Fruit fly (Drosophila melanogaster) whole organism, embryonic: ENCODE data around the gene CG9171.

Source experiments
- Atf6 ChIP-seq: fragments of 200-800 bp; sonication (Bioruptor generic); IDR thresholded peaks from 2 replicates; pipeline ENCODE4 v1.3.6; 2022; ENCODE audit warnings: missing biosample characterization, missing genetic modification characterization
- B-H1 ChIP-seq: fragments of 200-800 bp; sonication (Bioruptor generic); IDR thresholded peaks from 3 replicates; pipeline ENCODE4 v1.3.6; 2022; ENCODE audit warnings: missing biosample characterization, missing genetic modification characterization
- B-H2 ChIP-seq: fragments of 200-800 bp; sonication (Bioruptor generic); optimal IDR thresholded peaks from 2 replicates; lab custom pipeline; 2018; ENCODE audit warnings: missing biosample characterization, mild to moderate bottlenecking, missing genetic modification characterization
- Bdp1 ChIP-seq: fragments of 200-800 bp; sonication (Bioruptor generic); optimal IDR thresholded peaks from 3 replicates; lab custom pipeline; 2016; ENCODE audit warnings: missing biosample characterization, missing genetic modification characterization
- Bteb2 ChIP-seq: fragments of 200-800 bp; sonication (Bioruptor generic); optimal IDR thresholded peaks from 2 replicates; lab custom pipeline; 2016; ENCODE audit warnings: missing biosample characterization, missing genetic modification characterization
- CG10366 ChIP-seq: fragments of 200-800 bp; sonication (Bioruptor generic); IDR thresholded peaks from 2 replicates; pipeline ENCODE4 v1.3.6; 2022; ENCODE audit warnings: missing biosample characterization, missing genetic modification characterization
- CG10565 ChIP-seq: fragments of 200-800 bp; sonication (Bioruptor generic); optimal IDR thresholded peaks from 3 replicates; lab custom pipeline; 2016; ENCODE audit warnings: missing biosample characterization, mild to moderate bottlenecking, missing genetic modification characterization
- CG11093 ChIP-seq: fragments of 200-800 bp; sonication (Bioruptor generic); IDR thresholded peaks from 3 replicates; pipeline ENCODE4 v1.3.6; 2022; ENCODE audit warnings: missing biosample characterization, missing genetic modification characterization
- CG12659 ChIP-seq: fragments of 200-800 bp; sonication (Bioruptor generic); optimal IDR thresholded peaks from 3 replicates; lab custom pipeline; 2017; ENCODE audit warnings: mild to moderate bottlenecking, missing biosample characterization, missing genetic modification reagents, missing genetic modification characterization
- CG14014 ChIP-seq: fragments of 200-800 bp; sonication (Bioruptor generic); IDR thresholded peaks from 2 replicates; pipeline ENCODE4 v1.3.6; 2022; ENCODE audit warnings: missing biosample characterization, missing genetic modification characterization
- CG14710 ChIP-seq: fragments of 200-800 bp; sonication (Bioruptor generic); optimal IDR thresholded peaks from 3 replicates; lab custom pipeline; 2019; ENCODE audit warnings: missing biosample characterization, mild to moderate bottlenecking, missing genetic modification characterization, moderate library complexity
- CG1603 ChIP-seq: fragments of 200-800 bp; sonication (Bioruptor generic); optimal IDR thresholded peaks from 2 replicates; lab custom pipeline; 2019; ENCODE audit warnings: missing biosample characterization, mild to moderate bottlenecking, missing genetic modification characterization, moderate library complexity
- CG2678 ChIP-seq: fragments of 200-800 bp; sonication (Bioruptor generic); optimal IDR thresholded peaks from 3 replicates; lab custom pipeline; 2019; ENCODE audit warnings: missing biosample characterization, mild to moderate bottlenecking, missing genetic modification characterization, moderate library complexity
- CG31224 ChIP-seq: fragments of 200-800 bp; sonication (Bioruptor generic); IDR thresholded peaks from 2 replicates; pipeline ENCODE4 v1.3.6; 2022; ENCODE audit warnings: missing biosample characterization, missing genetic modification characterization
- CG32532 ChIP-seq: fragments of 200-800 bp; sonication (Bioruptor generic); IDR thresholded peaks from 2 replicates; pipeline ENCODE4 v1.3.6; 2022; ENCODE audit warnings: missing biosample characterization, missing genetic modification characterization
- CG3407 ChIP-seq: fragments of 200-800 bp; sonication (Bioruptor generic); optimal IDR thresholded peaks from 2 replicates; lab custom pipeline; 2018; ENCODE audit warnings: missing biosample characterization, mild to moderate bottlenecking, missing genetic modification characterization
- CG6654 ChIP-seq: fragments of 200-800 bp; sonication (Bioruptor generic); optimal IDR thresholded peaks from 2 replicates; lab custom pipeline; 2017; ENCODE audit warnings: missing biosample characterization, mild to moderate bottlenecking, missing genetic modification characterization
- CG6765 ChIP-seq: fragments of 200-800 bp; sonication (Bioruptor generic); optimal IDR thresholded peaks from 3 replicates; lab custom pipeline; 2017; ENCODE audit warnings: missing biosample characterization, mild to moderate bottlenecking, missing genetic modification characterization
- CG7745 ChIP-seq: fragments of 200-800 bp; sonication (Bioruptor generic); optimal IDR thresholded peaks from 2 replicates; lab custom pipeline; 2018; ENCODE audit warnings: missing biosample characterization, mild to moderate bottlenecking, missing genetic modification characterization, moderate library complexity
- CG7987 ChIP-seq: fragments of 200-800 bp; sonication (Bioruptor generic); optimal IDR thresholded peaks from 2 replicates; lab custom pipeline; 2018; ENCODE audit warnings: missing biosample characterization, mild to moderate bottlenecking, missing genetic modification characterization, moderate library complexity
- CG9727 ChIP-seq: fragments of 200-800 bp; sonication (Bioruptor generic); optimal IDR thresholded peaks from 3 replicates; lab custom pipeline; 2017; ENCODE audit warnings: missing biosample characterization, mild to moderate bottlenecking, missing genetic modification characterization
- CG9797 ChIP-seq: fragments of 200-800 bp; sonication (Bioruptor generic); optimal IDR thresholded peaks from 3 replicates; lab custom pipeline; 2018; ENCODE audit warnings: missing biosample characterization, mild to moderate bottlenecking, missing genetic modification characterization
- D19A ChIP-seq: fragments of 200-800 bp; optimal IDR thresholded peaks from 3 replicates; lab custom pipeline; 2019; ENCODE audit warnings: missing biosample characterization, mild to moderate bottlenecking, missing genetic modification characterization, moderate library complexity
- Dbx ChIP-seq: fragments of 200-800 bp; sonication (Bioruptor generic); IDR thresholded peaks from 3 replicates; pipeline ENCODE4 v1.3.6; 2022; ENCODE audit warnings: missing biosample characterization, missing genetic modification characterization
- Hand ChIP-seq: fragments of 200-800 bp; sonication (Bioruptor generic); optimal IDR thresholded peaks from 2 replicates; lab custom pipeline; 2017; ENCODE audit warnings: mild to moderate bottlenecking, missing biosample characterization, missing genetic modification reagents, missing genetic modification characterization
- Hsf ChIP-seq: fragments of 200-800 bp; sonication (Bioruptor generic); optimal IDR thresholded peaks from 3 replicates; lab custom pipeline; 2016; ENCODE audit warnings: missing biosample characterization, missing genetic modification characterization
- Mad ChIP-seq: fragments of 200-800 bp; sonication (Bioruptor generic); optimal IDR thresholded peaks from 2 replicates; lab custom pipeline; 2016; ENCODE audit warnings: missing biosample characterization, missing genetic modification characterization
- NfI ChIP-seq: fragments of 200-800 bp; sonication (Bioruptor generic); optimal IDR thresholded peaks from 3 replicates; lab custom pipeline; 2018; ENCODE audit warnings: missing biosample characterization, mild to moderate bottlenecking, missing genetic modification characterization, moderate library complexity
- Pdp1 ChIP-seq, 2 experiments: fragments of 200-800 bp; sonication (Bioruptor generic); optimal IDR thresholded peaks; 3 replicates each; lab custom pipeline; 2016; ENCODE audit warnings: missing biosample characterization in 2 of 2, missing genetic modification characterization in 2 of 2, mild to moderate bottlenecking in 1 of 2, moderate library complexity in 1 of 2
- ash1 ChIP-seq: fragments of 200-800 bp; sonication (Bioruptor generic); optimal IDR thresholded peaks from 2 replicates; lab custom pipeline; 2018; ENCODE audit warnings: missing biosample characterization, mild to moderate bottlenecking, missing genetic modification characterization
- caup ChIP-seq: fragments of 200-800 bp; sonication (Bioruptor generic); optimal IDR thresholded peaks from 3 replicates; lab custom pipeline; 2017; ENCODE audit warnings: missing biosample characterization, mild to moderate bottlenecking, missing genetic modification characterization, moderate library complexity; ENCODE audit not compliant: severe bottlenecking
- dm ChIP-seq: fragments of 200-800 bp; sonication (Bioruptor generic); optimal IDR thresholded peaks from 3 replicates; lab custom pipeline; 2016; ENCODE audit warnings: missing biosample characterization, missing genetic modification characterization
- dysf ChIP-seq: fragments of 200-800 bp; sonication (Bioruptor generic); IDR thresholded peaks from 3 replicates; pipeline ENCODE4 v1.3.6; 2022; ENCODE audit warnings: missing biosample characterization, missing genetic modification characterization
- eve ChIP-seq, 2 experiments: fragments of >200 bp; optimal IDR thresholded peaks; 2 replicates each; lab custom pipeline; 2017; ENCODE audit warnings: missing biosample characterization in 2 of 2, missing genetic modification characterization in 2 of 2
- fd102C ChIP-seq: fragments of 200-800 bp; sonication (Bioruptor generic); optimal IDR thresholded peaks from 2 replicates; lab custom pipeline; 2018; ENCODE audit warnings: missing biosample characterization, mild to moderate bottlenecking, missing genetic modification characterization, moderate library complexity
- fd64A ChIP-seq: fragments of 200-800 bp; sonication (Bioruptor generic); optimal IDR thresholded peaks from 3 replicates; lab custom pipeline; 2018; ENCODE audit warnings: missing biosample characterization, mild to moderate bottlenecking, missing genetic modification characterization
- gsb ChIP-seq: fragments of 200-800 bp; sonication (Bioruptor generic); IDR thresholded peaks from 2 replicates; pipeline ENCODE4 v1.3.6; 2022; ENCODE audit warnings: missing biosample characterization, missing genetic modification characterization
- hb ChIP-seq: fragments of 200-800 bp; sonication (Bioruptor generic); IDR thresholded peaks from 3 replicates; pipeline ENCODE4 v1.3.6; 2022; ENCODE audit warnings: missing biosample characterization, missing genetic modification characterization; ENCODE audit not compliant: partially characterized antibody
- hth ChIP-seq: fragments of >200 bp; optimal IDR thresholded peaks from 2 replicates; lab custom pipeline; 2017; ENCODE audit warnings: inconsistent platforms
- jing ChIP-seq: fragments of 200-800 bp; sonication (Bioruptor generic); optimal IDR thresholded peaks from 2 replicates; lab custom pipeline; 2018; ENCODE audit warnings: missing biosample characterization, mild to moderate bottlenecking, missing genetic modification characterization
- lmd ChIP-seq: fragments of 200-800 bp; sonication (Bioruptor generic); IDR thresholded peaks from 2 replicates; pipeline ENCODE4 v1.3.6; 2022; ENCODE audit warnings: missing biosample characterization, missing genetic modification characterization
- peb ChIP-seq: fragments of 200-800 bp; sonication (Bioruptor generic); IDR thresholded peaks from 2 replicates; pipeline ENCODE4 v1.3.6; 2022; ENCODE audit warnings: missing biosample characterization, missing genetic modification characterization
- pho ChIP-seq: fragments of 200-800 bp; sonication (Bioruptor generic); optimal IDR thresholded peaks from 2 replicates; lab custom pipeline; 2016; ENCODE audit warnings: missing biosample characterization, missing genetic modification characterization
- phol ChIP-seq: fragments of 200-800 bp; sonication (Bioruptor generic); optimal IDR thresholded peaks from 3 replicates; lab custom pipeline; 2018; ENCODE audit warnings: missing biosample characterization, mild to moderate bottlenecking, missing genetic modification characterization, moderate library complexity
- sc ChIP-seq, 3 experiments: fragments of >200 bp in 2 of 3; fragments of 200-800 bp in 1 of 3; sonication (Bioruptor generic) in 1 of 3; optimal IDR thresholded peaks; 2 replicates in 2 of 3; 3 replicates in 1 of 3; lab custom pipeline; 2017; ENCODE audit warnings: mild to moderate bottlenecking in 1 of 3, missing biosample characterization in 1 of 3, missing genetic modification characterization in 1 of 3, missing genetic modification reagents in 1 of 3
- schlank ChIP-seq: fragments of 200-800 bp; sonication (Bioruptor generic); optimal IDR thresholded peaks from 2 replicates; lab custom pipeline; 2018; ENCODE audit warnings: missing biosample characterization, mild to moderate bottlenecking, missing genetic modification characterization
- seq ChIP-seq: fragments of 200-800 bp; sonication (Bioruptor generic); IDR thresholded peaks from 2 replicates; pipeline ENCODE4 v1.3.6; 2022; ENCODE audit warnings: missing biosample characterization, missing genetic modification characterization
- sna ChIP-seq: fragments of 200-800 bp; sonication (Bioruptor generic); IDR thresholded peaks from 2 replicates; pipeline ENCODE4 v1.3.6; 2022; ENCODE audit warnings: missing biosample characterization, missing genetic modification characterization; ENCODE audit not compliant: partially characterized antibody
- stc ChIP-seq: fragments of 200-800 bp; sonication (Bioruptor generic); IDR thresholded peaks from 2 replicates; pipeline ENCODE4 v1.3.6; 2022; ENCODE audit warnings: missing biosample characterization, missing genetic modification characterization
- ttk ChIP-seq: fragments of 200-800 bp; sonication (Bioruptor generic); IDR thresholded peaks from 2 replicates; pipeline ENCODE4 v2.1.2; 2022; ENCODE audit warnings: missing biosample characterization, missing genetic modification characterization
- zf30C ChIP-seq: fragments of 200-800 bp; sonication (Bioruptor generic); optimal IDR thresholded peaks from 3 replicates; lab custom pipeline; 2018; ENCODE audit warnings: missing biosample characterization, mild to moderate bottlenecking, missing genetic modification characterization

The CG9171 gene

DNA sequence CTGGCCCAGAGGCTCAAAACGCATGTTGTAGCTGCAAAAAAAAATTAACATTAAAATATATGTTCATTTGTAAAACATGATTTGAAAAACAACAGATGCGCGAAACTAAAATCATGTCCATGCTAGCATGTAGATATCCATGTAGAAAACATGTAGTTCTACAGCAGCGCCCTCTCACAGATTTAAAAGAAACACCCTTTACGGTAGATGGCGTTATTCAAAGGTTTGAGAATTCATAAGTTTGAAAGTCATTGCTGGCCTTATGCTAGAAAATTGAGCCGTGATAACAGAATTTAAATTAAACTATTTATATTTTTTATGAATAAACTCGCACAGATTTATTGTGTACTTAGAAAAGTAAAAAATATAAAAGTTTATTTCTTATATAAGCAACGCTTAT is 28.9 kb downstream of the CG9171 start (continued):
- TF ChIP-seq Mad (GFP tag; lab: Kevin White, UChicago) (peak; percentile 35), caup (GFP tag; lab: Kevin White, UChicago) (no peak), CG31224 (GFP tag; lab: Robert Waterston, UW) (no peak), CG10366 (peak; percentile 10; the same call in 1 of the 2 replicates), fd102C (GFP tag; lab: Kevin White, UChicago) (no peak), CG9797 (GFP tag; lab: Kevin White, UChicago) (no peak), dm (GFP tag; lab: Kevin White, UChicago) (no peak), sc (optimal IDR thresholded peaks at IDR 0.05; lab: Kevin White, UChicago) (no peak), sc (GFP tag; optimal IDR thresholded peaks at IDR 0.05; lab: Kevin White, UChicago) (no peak), NfI (GFP tag; lab: Kevin White, UChicago) (no peak), B-H1 (no peak), CG3407 (GFP tag; lab: Kevin White, UChicago) (peak; percentile 11), peb (GFP tag; lab: Robert Waterston, UW) (no peak), jing (GFP tag; lab: Kevin White, UChicago) (no peak), sna (no peak), phol (no peak), CG14014 (0 out of 2 replicates have a peak, but pooled peaks have one; percentile 17), CG12659 (GFP tag; lab: Kevin White, UChicago) (no peak), CG1603 (tag; lab: Kevin White, UChicago) (no peak), ash1 (GFP tag; lab: Kevin White, UChicago) (no peak), stc (no peak), pho (no peak), hb (GFP tag; lab: Robert Waterston, UW) (peak; percentile 65), CG32532 (peak; percentile 82), B-H2 (GFP tag; lab: Kevin White, UChicago) (peak; percentile 31), Pdp1 (GFP tag; optimal IDR thresholded peaks at IDR 0.05; lab: Kevin White, UChicago) (peak; percentile 4 to 40), Hand (GFP tag; lab: Kevin White, UChicago) (no peak), CG6765 (GFP tag; lab: Kevin White, UChicago) (no peak), CG14710 (tag; lab: Kevin White, UChicago) (no peak), CG7987 (no peak), dysf (GFP tag; lab: Robert Waterston, UW) (peak; percentile 55; the same call in 1 of the 3 replicates), CG2678 (tag; lab: Kevin White, UChicago) (no peak), CG11093 (GFP tag; lab: Robert Waterston, UW) (no peak), D19A (tag; lab: Kevin White, UChicago) (no peak), eve (GFP tag; optimal IDR thresholded peaks at IDR 0.05; lab: Kevin White, UChicago) (no peak), lmd (GFP tag; lab: Robert Waterston, UW) (peak; percentile 46; the same call in 1 of the 2 replicates), CG9727 (no peak), gsb (GFP tag; lab: Robert Waterston, UW) (0 out of 2 replicates have a peak, but pooled peaks have one; percentile 10), Atf6 (GFP tag; lab: Robert Waterston, UW) (0 out of 2 replicates have a peak, but pooled peaks have one; percentile 18), CG7745 (tag; lab: Kevin White, UChicago) (no peak), schlank (tag; lab: Kevin White, UChicago) (no peak), Dbx (GFP tag; lab: Robert Waterston, UW) (0 out of 3 replicates have a peak, but pooled peaks have one; percentile 34), seq (GFP tag; lab: Robert Waterston, UW) (no peak), Hsf (GFP tag; lab: Kevin White, UChicago) (peak; percentile 20), Bdp1 (GFP tag; lab: Kevin White, UChicago) (no peak), zf30C (GFP tag; lab: Kevin White, UChicago) (no peak), CG6654 (GFP tag; lab: Kevin White, UChicago) (peak; percentile 100), CG10565 (no peak), Bteb2 (GFP tag; lab: Kevin White, UChicago) (no peak), ttk (GFP tag; lab: Robert Waterston, UW) (no peak), hth (lab: Kevin White, UChicago) (no peak), fd64A (GFP tag; lab: Kevin White, UChicago) (no peak)
